Worm (Caenorhabditis elegans) whole organism, young adult: ENCODE measurements around the gene F12E12.6.

Source experiments
- B0336.3 ChIP-seq: fragments of 200-800 bp; sonication (Bioruptor generic); IDR thresholded peaks from 2 replicates; pipeline ENCODE4 v1.3.6; 2022; ENCODE audit warnings: missing genetic modification characterization, missing compliant biosample characterization
- ama-1 ChIP-seq, 3 experiments: fragments of 150-350 bp in 1 of 3; sonication (generic microtip) in 2 of 3; optimal IDR thresholded peaks; 2 replicates each; lab custom pipeline; 2014 to 2018; ENCODE audit warnings: missing biosample characterization in 2 of 3, missing genetic modification characterization in 2 of 3, missing genetic modification reagents in 2 of 3
- cebp-2 ChIP-seq: fragments of 200-800 bp; sonication (Bioruptor generic); IDR thresholded peaks from 2 replicates; pipeline ENCODE4 v1.3.6; 2022; ENCODE audit warnings: missing genetic modification characterization, missing compliant biosample characterization
- dpl-1 ChIP-seq: fragments of 150-350 bp; optimal IDR thresholded peaks from 2 replicates; lab custom pipeline; 2014; ENCODE audit warnings: missing biosample characterization, missing genetic modification reagents, missing genetic modification characterization
- hlh-12 ChIP-seq: sonication (generic microtip); optimal IDR thresholded peaks from 2 replicates; lab custom pipeline; 2016; ENCODE audit warnings: missing genetic modification characterization, missing compliant biosample characterization
- lin-54 ChIP-seq: fragments of 200-800 bp; sonication (Bioruptor generic); optimal IDR thresholded peaks from 2 replicates; lab custom pipeline; 2018; ENCODE audit warnings: mild to moderate bottlenecking, missing genetic modification characterization, missing compliant biosample characterization
- madf-3 ChIP-seq: fragments of 200-800 bp; sonication (Bioruptor generic); IDR thresholded peaks from 2 replicates; pipeline ENCODE4 v1.3.6; 2022; ENCODE audit warnings: missing genetic modification reagents, missing genetic modification characterization, missing compliant biosample characterization
- snpc-1.3 ChIP-seq: sonication (generic microtip); optimal IDR thresholded peaks from 2 replicates; lab custom pipeline; 2017; ENCODE audit warnings: missing genetic modification characterization, mild to moderate bottlenecking, missing compliant biosample characterization, antibody characterized with exemption, moderate library complexity, missing genotype, missing genetic modification reagents; ENCODE audit not compliant: insufficient read depth
- snpc-4 ChIP-seq, 5 experiments: fragments of 150-350 bp in 1 of 5; sonication (generic microtip) in 4 of 5; optimal IDR thresholded peaks; 2 replicates each; lab custom pipeline; 2014 to 2018; ENCODE audit warnings: missing genetic modification characterization in 5 of 5, missing biosample characterization in 3 of 5, antibody characterized with exemption in 2 of 5, mild to moderate bottlenecking in 2 of 5, missing compliant biosample characterization in 2 of 5, missing genotype in 2 of 5, moderate library complexity in 2 of 5, missing genetic modification reagents in 1 of 5
- xnd-1 ChIP-seq: sonication (generic microtip); optimal IDR thresholded peaks from 2 replicates; lab custom pipeline; 2016; ENCODE audit warnings: missing genotype, missing genetic modification reagents, missing genetic modification characterization, missing compliant biosample characterization
- ztf-18 ChIP-seq: sonication (generic microtip); optimal IDR thresholded peaks from 2 replicates; lab custom pipeline; 2016; ENCODE audit warnings: missing genotype, mild to moderate bottlenecking, missing genetic modification characterization, missing compliant biosample characterization

ce11 chrII:3752184-3752583, 15.4 kb upstream of the F12E12.6 start, which contains the start of gene sdz-11:
- no peak for TF ChIP-seq ama-1 (optimal IDR thresholded peaks at IDR 0.05; lab: Kevin White, UChicago)
- TF ChIP-seq ama-1 (GFP tag; optimal IDR thresholded peaks at IDR 0.05; lab: Kevin White, UChicago), result no peak
- no peak for TF ChIP-seq dpl-1 (GFP tag; lab: Kevin White, UChicago)
- no peak for TF ChIP-seq hlh-12
- no peak for TF ChIP-seq snpc-4 (GFP tag; optimal IDR thresholded peaks at IDR 0.05; lab: Kevin White, UChicago)
- TF ChIP-seq snpc-4 (tag; optimal IDR thresholded peaks at IDR 0.05; lab: Kevin White, UChicago), result no peak
- no peak for TF ChIP-seq xnd-1 (tag; lab: Kevin White, UChicago)
- TF ChIP-seq ztf-18 (tag; lab: Kevin White, UChicago), result no peak
- no peak for TF ChIP-seq B0336.3 (GFP tag; lab: Robert Waterston, UW)
- TF ChIP-seq cebp-2 (GFP tag; lab: Robert Waterston, UW), result no peak
- TF ChIP-seq snpc-1.3 (tag; lab: Kevin White, UChicago), result no peak
- no peak for TF ChIP-seq madf-3
- no peak for TF ChIP-seq lin-54
